Worm (Caenorhabditis elegans) whole organism, L1 larva: ENCODE data around the gene R12G8.1.

Source experiments
- ceh-8 ChIP-seq: fragments of 200-800 bp; sonication (Bioruptor generic); optimal IDR thresholded peaks from 2 replicates; lab custom pipeline; 2018; ENCODE audit warnings: mild to moderate bottlenecking, missing genetic modification characterization, moderate library complexity, missing compliant biosample characterization
- fkh-10 ChIP-seq: sonication (generic microtip); optimal IDR thresholded peaks from 2 replicates; lab custom pipeline; 2017; ENCODE audit warnings: missing biosample characterization, missing genetic modification reagents, missing genetic modification characterization
- nhr-19 ChIP-seq: fragments of 200-800 bp; sonication (Bioruptor generic); conservative IDR thresholded peaks from 2 replicates; pipeline ENCODE4 v1.3.6; 2022; ENCODE audit warnings: missing genetic modification characterization, missing compliant biosample characterization
- pag-3 ChIP-seq: sonication (generic microtip); optimal IDR thresholded peaks from 2 replicates; lab custom pipeline; 2017; ENCODE audit warnings: missing genetic modification characterization, mild to moderate bottlenecking, missing compliant biosample characterization, antibody characterized with exemption, borderline replicate concordance; ENCODE audit not compliant: insufficient read depth
- pax-3 ChIP-seq: fragments of 200-800 bp; sonication (Bioruptor generic); optimal IDR thresholded peaks from 2 replicates; lab custom pipeline; 2018; ENCODE audit warnings: mild to moderate bottlenecking, missing genetic modification characterization, moderate library complexity, missing compliant biosample characterization
- unc-62 ChIP-seq: fragments of 150-350 bp; optimal IDR thresholded peaks from 2 replicates; lab custom pipeline; 2014; ENCODE audit warnings: missing biosample characterization, missing genetic modification reagents, missing genetic modification characterization
- xbp-1 ChIP-seq: sonication (generic microtip); optimal IDR thresholded peaks from 2 replicates; lab custom pipeline; 2016; ENCODE audit warnings: missing genetic modification characterization, missing compliant biosample characterization
- ztf-11 ChIP-seq, 2 experiments: sonication (generic microtip); optimal IDR thresholded peaks; 2 replicates each; lab custom pipeline; 2016 to 2017; ENCODE audit warnings: missing genetic modification characterization in 2 of 2, missing biosample characterization in 1 of 2, missing compliant biosample characterization in 1 of 2

ce11 chrV:17705814-17706213, 43.2 kb downstream of the R12G8.1 start, which contains the start of gene W06D12.6:
- TF ChIP-seq pax-3 (no peak), unc-62 (no peak), ztf-11 (tag; optimal IDR thresholded peaks at IDR 0.05; lab: Kevin White, UChicago) (no peak), ceh-8 (GFP tag; lab: Kevin White, UChicago) (no peak), xbp-1 (tag; lab: Kevin White, UChicago) (no peak), nhr-19 (GFP tag; lab: Robert Waterston, UW) (no peak), fkh-10 (GFP tag; lab: Kevin White, UChicago) (no peak), pag-3 (no peak)
